Worm (Caenorhabditis elegans): Measurements from ENCODE around the gene twk-36.

DNA sequence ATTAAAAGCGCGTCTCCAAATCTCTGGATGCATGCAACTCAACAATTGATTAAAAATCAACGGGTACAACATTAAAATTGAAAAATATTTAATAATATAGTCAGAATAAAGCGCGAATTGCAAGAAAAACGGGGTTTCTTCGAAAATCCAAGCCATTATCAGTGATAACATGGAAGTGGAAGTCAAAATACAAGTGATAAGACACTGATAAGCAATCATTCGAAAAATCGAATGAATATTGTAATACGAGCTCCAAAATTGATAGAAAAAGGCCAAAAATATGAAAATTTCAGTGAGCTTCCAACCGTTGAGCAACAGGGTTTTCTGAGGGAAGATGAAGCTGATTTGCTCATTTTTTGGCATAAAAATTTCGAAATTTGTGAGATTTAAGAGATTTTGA is 52.6 kb downstream of the twk-36 start:
- no peak for TF ChIP-seq hrde-1 (tag; optimal IDR thresholded peaks at IDR 0.05; ENCODE audit: borderline replicate concordance)
- no peak for TF ChIP-seq nfyb-1 (GFP tag; IDR thresholded peaks at IDR 0.05)
- TF ChIP-seq mel-28 (tag; optimal IDR thresholded peaks at IDR 0.05; ENCODE audit: borderline replicate concordance), result no peak
- TF ChIP-seq zim-3 (tag; optimal IDR thresholded peaks at IDR 0.05), result no peak
- no peak for TF ChIP-seq rec-8 (tag; optimal IDR thresholded peaks at IDR 0.05)
- no peak for TF ChIP-seq mes-4 (tag; optimal IDR thresholded peaks at IDR 0.05)
- TF ChIP-seq pha-4 (tag; optimal IDR thresholded peaks at IDR 0.05), result no peak
- TF ChIP-seq Y67H2A.10 (GFP tag; conservative IDR thresholded peaks at IDR 0.05), result no peak
- TF ChIP-seq dpl-1 (GFP tag; optimal IDR thresholded peaks at IDR 0.05), result no peak
- TF ChIP-seq chd-7 (tag; optimal IDR thresholded peaks at IDR 0.05), result no peak
- no peak for TF ChIP-seq unc-62 (GFP tag; optimal IDR thresholded peaks at IDR 0.05)
- no peak for TF ChIP-seq nfya-1 (tag; optimal IDR thresholded peaks at IDR 0.05; ENCODE audit: borderline replicate concordance, insufficient read depth)

Measured in whole organism, young adult.